Worm (Caenorhabditis elegans) whole organism, early embryonic: ENCODE results near the gene R11G1.2.

Experiments used
- B0310.2 ChIP-seq: sonication (generic microtip); optimal IDR thresholded peaks from 2 replicates; lab custom pipeline; 2016; ENCODE audit warnings: mild to moderate bottlenecking, missing genetic modification characterization, missing compliant biosample characterization
- F13C5.2 ChIP-seq: sonication (generic microtip); optimal IDR thresholded peaks from 2 replicates; lab custom pipeline; 2017; ENCODE audit warnings: mild to moderate bottlenecking, missing genetic modification characterization, inconsistent platforms, missing compliant biosample characterization
- aly-1 ChIP-seq: sonication (generic microtip); optimal IDR thresholded peaks from 2 replicates; lab custom pipeline; 2016; ENCODE audit warnings: missing genetic modification characterization, missing compliant biosample characterization
- ama-1 ChIP-seq: fragments of 150-350 bp; optimal IDR thresholded peaks from 2 replicates; lab custom pipeline; 2014
- ceh-13 ChIP-seq: fragments of 200-800 bp; sonication (Bioruptor generic); optimal IDR thresholded peaks from 2 replicates; lab custom pipeline; 2018; ENCODE audit warnings: mild to moderate bottlenecking, missing genetic modification characterization, missing compliant biosample characterization
- ets-7 ChIP-seq: sonication (generic microtip); optimal IDR thresholded peaks from 2 replicates; lab custom pipeline; 2016; ENCODE audit warnings: missing genotype, missing genetic modification characterization, missing compliant biosample characterization
- flt-1 ChIP-seq: fragments of 200-800 bp; sonication (Bioruptor generic); IDR thresholded peaks from 2 replicates; pipeline ENCODE4 v1.3.6; 2022; ENCODE audit warnings: missing genetic modification characterization, missing compliant biosample characterization
- hmbx-1 ChIP-seq: sonication (generic microtip); optimal IDR thresholded peaks from 2 replicates; lab custom pipeline; 2016; ENCODE audit warnings: mild to moderate bottlenecking, missing genetic modification characterization, missing compliant biosample characterization
- hmg-4 ChIP-seq: fragments of 200-800 bp; sonication (Bioruptor generic); optimal IDR thresholded peaks from 2 replicates; lab custom pipeline; 2018; ENCODE audit warnings: mild to moderate bottlenecking, missing genetic modification characterization, missing compliant biosample characterization
- hnd-1 ChIP-seq: sonication (generic microtip); optimal IDR thresholded peaks from 2 replicates; lab custom pipeline; 2016; ENCODE audit warnings: missing genetic modification characterization, missing compliant biosample characterization
- scrt-1 ChIP-seq: fragments of 200-800 bp; sonication (Bioruptor generic); IDR thresholded peaks from 2 replicates; pipeline ENCODE4 v1.3.6; 2022; ENCODE audit warnings: missing genetic modification characterization, missing compliant biosample characterization
- sea-1 ChIP-seq: fragments of 200-800 bp; sonication (Bioruptor generic); conservative IDR thresholded peaks from 2 replicates; pipeline ENCODE4 v1.3.6; 2022; ENCODE audit warnings: missing genetic modification characterization, missing compliant biosample characterization
- tbx-11 ChIP-seq: fragments of 200-800 bp; sonication (Bioruptor generic); IDR thresholded peaks from 2 replicates; pipeline ENCODE4 v1.3.6; 2022; ENCODE audit warnings: missing genetic modification characterization, missing compliant biosample characterization

DNA sequence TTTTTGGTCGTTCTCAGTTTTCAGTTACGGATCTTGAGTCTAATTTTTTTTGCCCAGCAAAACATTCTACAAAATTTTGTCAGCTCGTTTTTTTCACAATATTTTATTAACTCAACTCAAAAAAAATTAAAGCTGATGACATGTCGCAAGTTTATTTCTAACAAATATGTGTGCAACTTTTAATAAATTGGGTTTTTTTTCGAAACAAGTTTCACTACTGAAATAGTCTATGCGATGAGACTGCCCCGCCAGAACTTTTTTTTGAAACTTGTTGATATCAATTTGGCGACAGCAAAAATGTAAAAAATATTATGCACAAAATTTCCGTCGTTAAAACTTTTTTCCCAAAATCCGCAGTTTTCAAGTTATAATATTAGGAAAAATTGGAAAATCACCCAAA lies 27.3 kb upstream of the R11G1.2 start, which contains the start of gene C18B2.2:
- TF ChIP-seq ama-1: no peak
- no peak for TF ChIP-seq ets-7 (tag; lab: Kevin White, UChicago)
- no peak for TF ChIP-seq B0310.2 (tag; lab: Kevin White, UChicago)
- no peak for TF ChIP-seq F13C5.2 (tag; lab: Kevin White, UChicago)
- no peak for TF ChIP-seq tbx-11
- TF ChIP-seq ceh-13: no peak
- no peak for TF ChIP-seq flt-1 (GFP tag; lab: Robert Waterston, UW)
- no peak for TF ChIP-seq sea-1
- no peak for TF ChIP-seq hmbx-1
- TF ChIP-seq hmg-4: no peak
- TF ChIP-seq hnd-1: no peak
- no peak for TF ChIP-seq scrt-1
- TF ChIP-seq aly-1 (tag; lab: Kevin White, UChicago): no peak
